Worm (Caenorhabditis elegans) whole organism, mixed stage, embryonic: Measurements from ENCODE around the gene insc-1.

Source experiments
- bed-3 ChIP-seq: fragments of 200-800 bp; sonication (Bioruptor generic); optimal IDR thresholded peaks from 3 replicates; lab custom pipeline; 2018; ENCODE audit warnings: mild to moderate bottlenecking, missing genetic modification characterization, moderate library complexity, missing compliant biosample characterization
- blmp-1 ChIP-seq: fragments of 150-350 bp; optimal IDR thresholded peaks from 2 replicates; lab custom pipeline; 2014; ENCODE audit warnings: missing biosample characterization, missing genetic modification characterization
- elt-1 ChIP-seq: sonication (generic microtip); optimal IDR thresholded peaks from 2 replicates; lab custom pipeline; 2017; ENCODE audit warnings: missing genetic modification characterization, mild to moderate bottlenecking, missing compliant biosample characterization, antibody characterized with exemption, moderate library complexity, borderline replicate concordance; ENCODE audit not compliant: insufficient read depth
- flh-1 ChIP-seq: fragments of 200-800 bp; sonication (Bioruptor generic); optimal IDR thresholded peaks from 2 replicates; lab custom pipeline; 2018; ENCODE audit warnings: mild to moderate bottlenecking, missing genetic modification characterization, moderate library complexity, missing compliant biosample characterization
- lin-13 ChIP-seq: fragments of 150-350 bp; optimal IDR thresholded peaks from 2 replicates; lab custom pipeline; 2014; ENCODE audit warnings: missing biosample characterization, missing genetic modification characterization
- nhr-12 ChIP-seq: fragments of 150-350 bp; optimal IDR thresholded peaks from 2 replicates; lab custom pipeline; 2014; ENCODE audit warnings: missing biosample characterization, missing genetic modification characterization
- nhr-237 ChIP-seq: fragments of 150-350 bp; optimal IDR thresholded peaks from 2 replicates; lab custom pipeline; 2014; ENCODE audit warnings: missing biosample characterization, missing genetic modification characterization
- nhr-28 ChIP-seq: fragments of 150-350 bp; optimal IDR thresholded peaks from 2 replicates; lab custom pipeline; 2014; ENCODE audit warnings: missing biosample characterization, missing genetic modification characterization
- pha-4 ChIP-seq: fragments of 150-350 bp; optimal IDR thresholded peaks from 2 replicates; lab custom pipeline; 2018; ENCODE audit warnings: missing biosample characterization, missing genetic modification reagents, missing genetic modification characterization
- snpc-4 ChIP-seq: fragments of 150-350 bp; optimal IDR thresholded peaks from 2 replicates; lab custom pipeline; 2014; ENCODE audit warnings: missing biosample characterization, missing genetic modification characterization
- unc-39 ChIP-seq: fragments of 150-350 bp; optimal IDR thresholded peaks from 2 replicates; lab custom pipeline; 2014; ENCODE audit warnings: missing biosample characterization, missing genetic modification characterization
- ztf-11 ChIP-seq: fragments of 150-350 bp; optimal IDR thresholded peaks from 2 replicates; lab custom pipeline; 2014; ENCODE audit warnings: missing biosample characterization, missing genetic modification characterization

DNA sequence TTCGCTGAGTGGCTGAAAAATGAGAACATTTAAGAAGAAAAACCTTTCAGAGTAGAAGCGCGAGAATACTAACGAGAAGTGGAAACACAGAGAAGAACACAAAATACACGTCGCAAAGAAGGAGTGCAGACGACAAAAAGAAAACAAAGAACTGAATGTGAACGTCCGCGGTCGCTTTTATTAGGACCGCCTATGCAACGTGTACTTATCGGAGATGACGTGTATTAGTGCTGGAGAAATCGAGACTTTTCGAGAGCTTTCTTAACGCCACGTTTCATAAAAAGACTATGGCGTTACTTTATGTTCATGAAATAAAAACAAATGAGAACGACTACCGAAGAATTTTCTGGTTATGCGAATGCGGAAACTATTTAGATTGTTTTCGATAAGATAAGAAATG is 6.2 kb upstream of the insc-1 start, which contains the start of gene hsp-4:
- no peak for TF ChIP-seq nhr-28
- no peak for TF ChIP-seq snpc-4 (tag; lab: Kevin White, UChicago)
- no peak for TF ChIP-seq nhr-12
- no peak for TF ChIP-seq unc-39 (tag; lab: Kevin White, UChicago)
- no peak for TF ChIP-seq bed-3 (GFP tag; lab: Kevin White, UChicago)
- no peak for TF ChIP-seq nhr-237 (tag; lab: Kevin White, UChicago)
- TF ChIP-seq blmp-1 (tag; lab: Kevin White, UChicago), result no peak
- TF ChIP-seq flh-1, result no peak
- no peak for TF ChIP-seq elt-1 (tag; lab: Kevin White, UChicago)
- TF ChIP-seq ztf-11 (tag; lab: Kevin White, UChicago), result no peak
- no peak for TF ChIP-seq lin-13 (tag; lab: Kevin White, UChicago)
- no peak for TF ChIP-seq pha-4 (tag; lab: Kevin White, UChicago)
